Worm (Caenorhabditis elegans) whole organism, L4/young adult: ENCODE data around the gene set-4.

ENCODE experiments used
- W03F9.2 ChIP-seq: fragments of 150-350 bp; optimal IDR thresholded peaks from 2 replicates; lab custom pipeline; 2014; ENCODE audit warnings: missing biosample characterization, missing genetic modification characterization
- dao-5 ChIP-seq: sonication (generic microtip); optimal IDR thresholded peaks from 2 replicates; lab custom pipeline; 2016; ENCODE audit warnings: missing genotype, missing genetic modification characterization, moderate library complexity, missing compliant biosample characterization
- him-1 ChIP-seq: sonication (generic microtip); optimal IDR thresholded peaks from 2 replicates; lab custom pipeline; 2016; ENCODE audit warnings: missing genotype, missing genetic modification reagents, missing genetic modification characterization, missing compliant biosample characterization

- TF ChIP-seq him-1 (no peak), W03F9.2 (tag; lab: Kevin White, UChicago) (no peak), dao-5 (tag; lab: Kevin White, UChicago) (no peak)
Observed at ce11 chrII:6322979-6323378, 8.2 kb downstream of the set-4 start, which contains the start of gene C32D5.4.
